Worm (Caenorhabditis elegans): ENCODE results near the gene klf-1.

DNA sequence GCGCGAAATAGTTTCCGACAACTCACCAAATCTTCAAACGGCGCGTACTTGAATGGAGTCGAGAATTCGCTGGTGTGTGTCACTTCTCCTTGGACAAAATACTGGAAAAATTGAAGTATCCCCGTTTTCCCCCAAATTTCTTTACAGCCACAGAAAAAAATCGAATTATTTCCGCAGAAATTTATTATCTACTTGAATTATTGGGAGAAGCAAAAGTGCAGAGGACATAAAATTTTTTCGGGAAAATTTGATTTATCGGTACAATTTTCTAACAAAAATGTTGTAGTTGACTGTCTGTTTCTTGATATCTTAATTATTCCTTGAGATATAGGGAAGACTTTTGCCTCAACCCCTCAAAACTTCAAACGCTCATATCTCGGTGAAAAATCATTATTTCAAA, 48.4 kb downstream of the klf-1 start, which contains the start of gene R10F2.4:
- TF ChIP-seq lin-13 (tag; optimal IDR thresholded peaks at IDR 0.05) (no peak), lin-32 (GFP tag; optimal IDR thresholded peaks at IDR 0.05) (no peak), mep-1 (tag; optimal IDR thresholded peaks at IDR 0.05) (no peak), elt-3 (tag; optimal IDR thresholded peaks at IDR 0.05) (no peak), unc-39 (tag; optimal IDR thresholded peaks at IDR 0.05) (no peak)

Measured in whole organism, mixed stage, embryonic.